Worm (Caenorhabditis elegans) whole organism, late embryonic: ENCODE results near the gene F23B12.7.

Experiments used
- F13H6.1 ChIP-seq: sonication (generic microtip); optimal IDR thresholded peaks from 2 replicates; lab custom pipeline; 2016; ENCODE audit warnings: missing genetic modification characterization, missing compliant biosample characterization
- K02D7.2 ChIP-seq: sonication (generic microtip); optimal IDR thresholded peaks from 2 replicates; lab custom pipeline; 2017; ENCODE audit warnings: mild to moderate bottlenecking, missing genetic modification characterization, missing compliant biosample characterization
- Y22D7AL.16 ChIP-seq: sonication (generic microtip); optimal IDR thresholded peaks from 2 replicates; lab custom pipeline; 2016; ENCODE audit warnings: missing genetic modification characterization, missing compliant biosample characterization
- ama-1 ChIP-seq: fragments of 150-350 bp; optimal IDR thresholded peaks from 2 replicates; lab custom pipeline; 2014
- ceh-18 ChIP-seq: sonication (generic microtip); optimal IDR thresholded peaks from 2 replicates; lab custom pipeline; 2016; ENCODE audit warnings: missing genetic modification characterization, missing compliant biosample characterization
- ceh-24 ChIP-seq: sonication (generic microtip); optimal IDR thresholded peaks from 2 replicates; lab custom pipeline; 2016; ENCODE audit warnings: mild to moderate bottlenecking, missing genetic modification characterization, missing compliant biosample characterization
- ceh-30 ChIP-seq: fragments of 150-350 bp; optimal IDR thresholded peaks from 2 replicates; lab custom pipeline; 2014; ENCODE audit warnings: missing biosample characterization, missing genetic modification characterization
- ceh-34 ChIP-seq: sonication (generic microtip); optimal IDR thresholded peaks from 2 replicates; lab custom pipeline; 2016; ENCODE audit warnings: mild to moderate bottlenecking, missing genetic modification characterization, missing compliant biosample characterization
- ceh-45 ChIP-seq: fragments of 200-800 bp; sonication (Bioruptor generic); IDR thresholded peaks from 2 replicates; pipeline ENCODE4 v1.3.6; 2022; ENCODE audit warnings: missing genetic modification reagents, missing genetic modification characterization, missing compliant biosample characterization
- ceh-48 ChIP-seq: sonication (generic microtip); optimal IDR thresholded peaks from 2 replicates; lab custom pipeline; 2016; ENCODE audit warnings: missing genetic modification characterization, inconsistent platforms, missing compliant biosample characterization
- ceh-9 ChIP-seq: sonication (generic microtip); optimal IDR thresholded peaks from 2 replicates; lab custom pipeline; 2016; ENCODE audit warnings: mild to moderate bottlenecking, missing genetic modification characterization, inconsistent platforms, missing compliant biosample characterization
- che-1 ChIP-seq: sonication (generic microtip); optimal IDR thresholded peaks from 2 replicates; lab custom pipeline; 2016; ENCODE audit warnings: mild to moderate bottlenecking, missing genetic modification characterization, missing compliant biosample characterization
- dve-1 ChIP-seq: sonication (generic microtip); optimal IDR thresholded peaks from 2 replicates; lab custom pipeline; 2017; ENCODE audit warnings: antibody characterized with exemption, mild to moderate bottlenecking, missing genetic modification characterization, missing compliant biosample characterization
- elt-2 ChIP-seq: sonication (generic microtip); optimal IDR thresholded peaks from 2 replicates; lab custom pipeline; 2016; ENCODE audit warnings: missing genetic modification reagents, missing genetic modification characterization, missing compliant biosample characterization
- elt-4 ChIP-seq: sonication (generic microtip); optimal IDR thresholded peaks from 2 replicates; lab custom pipeline; 2016; ENCODE audit warnings: missing genetic modification characterization, missing compliant biosample characterization
- fax-1 ChIP-seq: sonication (generic microtip); optimal IDR thresholded peaks from 2 replicates; lab custom pipeline; 2016; ENCODE audit warnings: missing genotype, missing genetic modification characterization, missing compliant biosample characterization
- fkh-10 ChIP-seq: fragments of 150-350 bp; optimal IDR thresholded peaks from 2 replicates; lab custom pipeline; 2014; ENCODE audit warnings: missing biosample characterization, missing genetic modification reagents, missing genetic modification characterization
- fkh-6 ChIP-seq: sonication (generic microtip); optimal IDR thresholded peaks from 2 replicates; lab custom pipeline; 2016; ENCODE audit warnings: missing genetic modification characterization, missing compliant biosample characterization
- gmeb-2 ChIP-seq: sonication (generic microtip); optimal IDR thresholded peaks from 2 replicates; lab custom pipeline; 2016; ENCODE audit warnings: missing genetic modification characterization, inconsistent platforms, missing compliant biosample characterization
- hlh-30 ChIP-seq: sonication (generic microtip); optimal IDR thresholded peaks from 2 replicates; lab custom pipeline; 2017; ENCODE audit warnings: antibody characterized with exemption, missing genetic modification characterization, missing compliant biosample characterization; ENCODE audit not compliant: insufficient read depth
- hlh-6 ChIP-seq: sonication (generic microtip); optimal IDR thresholded peaks from 2 replicates; lab custom pipeline; 2016; ENCODE audit warnings: missing genotype, missing genetic modification characterization, missing compliant biosample characterization
- lim-6 ChIP-seq: sonication (generic microtip); optimal IDR thresholded peaks from 2 replicates; lab custom pipeline; 2016; ENCODE audit warnings: missing genetic modification characterization, missing compliant biosample characterization
- nfya-1 ChIP-seq: sonication (generic microtip); optimal IDR thresholded peaks from 2 replicates; lab custom pipeline; 2017; ENCODE audit warnings: missing genetic modification characterization, mild to moderate bottlenecking, missing compliant biosample characterization, antibody characterized with exemption, moderate library complexity
- nhr-11 ChIP-seq: fragments of 150-350 bp; optimal IDR thresholded peaks from 2 replicates; lab custom pipeline; 2014; ENCODE audit warnings: missing biosample characterization, missing genetic modification characterization
- nhr-232 ChIP-seq: sonication (generic microtip); optimal IDR thresholded peaks from 2 replicates; lab custom pipeline; 2016; ENCODE audit warnings: missing genetic modification characterization, missing compliant biosample characterization
- npax-4 ChIP-seq: sonication (generic microtip); optimal IDR thresholded peaks from 2 replicates; lab custom pipeline; 2016; ENCODE audit warnings: missing genetic modification characterization, missing compliant biosample characterization
- odd-2 ChIP-seq: sonication (generic microtip); optimal IDR thresholded peaks from 2 replicates; lab custom pipeline; 2017; ENCODE audit warnings: antibody characterized with exemption, mild to moderate bottlenecking, missing genetic modification characterization, missing compliant biosample characterization
- pag-3 ChIP-seq: sonication (generic microtip); optimal IDR thresholded peaks from 2 replicates; lab custom pipeline; 2016; ENCODE audit warnings: missing compliant biosample characterization, missing genetic modification characterization, borderline replicate concordance
- pha-4 ChIP-seq: fragments of 150-350 bp; optimal IDR thresholded peaks from 2 replicates; lab custom pipeline; 2018; ENCODE audit warnings: missing biosample characterization, missing genetic modification reagents, missing genetic modification characterization
- pros-1 ChIP-seq: fragments of 150-350 bp; optimal IDR thresholded peaks from 2 replicates; lab custom pipeline; 2014; ENCODE audit warnings: missing biosample characterization, missing genetic modification reagents, missing genetic modification characterization
- rnt-1 ChIP-seq: sonication (generic microtip); optimal IDR thresholded peaks from 2 replicates; lab custom pipeline; 2016; ENCODE audit warnings: missing genetic modification characterization, missing compliant biosample characterization
- sox-2 ChIP-seq: fragments of 200-800 bp; sonication (Bioruptor generic); IDR thresholded peaks from 2 replicates; pipeline ENCODE4 v1.3.6; 2022; ENCODE audit warnings: missing genetic modification reagents, missing genetic modification characterization, missing compliant biosample characterization
- sox-4 ChIP-seq: sonication (generic microtip); optimal IDR thresholded peaks from 2 replicates; lab custom pipeline; 2017; ENCODE audit warnings: mild to moderate bottlenecking, missing genetic modification characterization, inconsistent platforms, missing compliant biosample characterization
- syd-9 ChIP-seq: sonication (generic microtip); optimal IDR thresholded peaks from 2 replicates; lab custom pipeline; 2016; ENCODE audit warnings: mild to moderate bottlenecking, missing genetic modification characterization, moderate library complexity, missing compliant biosample characterization
- ttx-3 ChIP-seq: sonication (generic microtip); optimal IDR thresholded peaks from 2 replicates; lab custom pipeline; 2016; ENCODE audit warnings: missing genetic modification reagents, missing genetic modification characterization, missing compliant biosample characterization
- unc-3 ChIP-seq, 2 experiments: fragments of 200-800 bp in 1 of 2; sonication (Bioruptor generic) in 1 of 2; sonication (generic microtip) in 1 of 2; conservative IDR thresholded peaks in 1 of 2; optimal IDR thresholded peaks in 1 of 2; 2 replicates each; pipeline versions ENCODE4 v1.3.6 to Lab custom; 2016 to 2022; ENCODE audit warnings: missing compliant biosample characterization in 2 of 2, missing genetic modification characterization in 2 of 2, missing genetic modification reagents in 1 of 2
- unc-42 ChIP-seq: sonication (generic microtip); optimal IDR thresholded peaks from 2 replicates; lab custom pipeline; 2016; ENCODE audit warnings: missing genotype, missing genetic modification characterization, missing compliant biosample characterization
- zip-5 ChIP-seq: sonication (generic microtip); optimal IDR thresholded peaks from 2 replicates; lab custom pipeline; 2016; ENCODE audit warnings: missing genetic modification characterization, missing compliant biosample characterization

F23B12.7 gene

ce11 chrV:14447240-14447763, 2.2 kb upstream of the F23B12.7 start, which contains the start of the genes dlat-1 and fntb-1:
Gene dlat-1 (minus strand): TSS chrV:14447290.
Gene fntb-1 (plus strand): TSS chrV:14447651.
- TF ChIP-seq F13H6.1 (no peak), elt-2 (tag; lab: Kevin White, UChicago) (peak; percentile 89)

ce11 chrV:14448669-14449068, 828 bp upstream of the F23B12.7 start:
- no peak for TF ChIP-seq nfya-1 (tag; lab: Kevin White, UChicago)
- no peak for TF ChIP-seq ceh-18 (tag; lab: Kevin White, UChicago)
- no peak for TF ChIP-seq che-1
- TF ChIP-seq fax-1 (tag; lab: Kevin White, UChicago), result no peak
- TF ChIP-seq odd-2, result no peak
- TF ChIP-seq K02D7.2 (tag; lab: Kevin White, UChicago), result no peak
- no peak for TF ChIP-seq unc-3 (GFP tag; conservative IDR thresholded peaks at IDR 0.05; lab: Robert Waterston, UW)
- TF ChIP-seq unc-3 (tag; optimal IDR thresholded peaks at IDR 0.05; lab: Kevin White, UChicago), result no peak
- no peak for TF ChIP-seq dve-1 (tag; lab: Kevin White, UChicago)

ce11 chrV:14456626-14457025, 7.1 kb downstream of the F23B12.7 start, which contains the start of gene bmk-1:
Gene bmk-1 (minus strand): TSS chrV:14456984.
- TF ChIP-seq nhr-232, result no peak
- no peak for TF ChIP-seq zip-5 (tag; lab: Kevin White, UChicago)
- peak; percentile 48 for TF ChIP-seq unc-42

- no peak for TF ChIP-seq hlh-30 (tag; lab: Kevin White, UChicago)
- TF ChIP-seq syd-9 (tag; lab: Kevin White, UChicago), result no peak
- no peak for TF ChIP-seq lim-6 (tag; lab: Kevin White, UChicago)
- no peak for TF ChIP-seq nhr-11
- TF ChIP-seq rnt-1 (tag; lab: Kevin White, UChicago), result no peak
- TF ChIP-seq ceh-45 (GFP tag; lab: Robert Waterston, UW), result no peak
- no peak for TF ChIP-seq ceh-9 (tag; lab: Kevin White, UChicago)
- TF ChIP-seq nhr-232, result no peak
- TF ChIP-seq pros-1, result no peak
- TF ChIP-seq pha-4, result no peak
- TF ChIP-seq elt-4 (tag; lab: Kevin White, UChicago), result no peak
- no peak for TF ChIP-seq ceh-30 (tag; lab: Kevin White, UChicago)
- TF ChIP-seq ceh-24 (tag; lab: Kevin White, UChicago), result no peak
- no peak for TF ChIP-seq fkh-10 (GFP tag; lab: Kevin White, UChicago)
Observed at ce11 chrV:14457070-14457469, 7.6 kb downstream of the F23B12.7 start, which contains the start of gene coh-3. Gene coh-3 (plus strand): TSS chrV:14457422.

ce11 chrV:14460122-14460521, 10.6 kb downstream of the F23B12.7 start:
- no peak for TF ChIP-seq ceh-30 (tag; lab: Kevin White, UChicago)
- TF ChIP-seq ceh-34 (tag; lab: Kevin White, UChicago), result no peak
- TF ChIP-seq ceh-48 (tag; lab: Kevin White, UChicago), result no peak
- TF ChIP-seq gmeb-2, result no peak
- no peak for TF ChIP-seq F13H6.1
- no peak for TF ChIP-seq ama-1 (lab: Kevin White, UChicago)
- TF ChIP-seq ceh-24 (tag; lab: Kevin White, UChicago), result no peak
- TF ChIP-seq npax-4, result no peak
- no peak for TF ChIP-seq sox-4 (tag; lab: Kevin White, UChicago)
- TF ChIP-seq ttx-3, result no peak
- TF ChIP-seq hlh-6 (tag; lab: Kevin White, UChicago), result no peak
- TF ChIP-seq odd-2, result no peak
- TF ChIP-seq pag-3 (tag; lab: Kevin White, UChicago), result no peak
- no peak for TF ChIP-seq Y22D7AL.16 (tag; lab: Kevin White, UChicago)
- TF ChIP-seq pros-1, result no peak
- TF ChIP-seq sox-2, result no peak
- TF ChIP-seq unc-42, result no peak
- TF ChIP-seq fkh-10 (GFP tag; lab: Kevin White, UChicago), result no peak
- no peak for TF ChIP-seq elt-2 (tag; lab: Kevin White, UChicago)
- TF ChIP-seq fkh-6 (tag; lab: Kevin White, UChicago), result no peak
